Fruit fly (Drosophila melanogaster) whole organism, embryonic: ENCODE measurements around the gene AsnRS.

Source experiments
- Atf3 ChIP-seq: fragments of 200-800 bp; sonication (Bioruptor generic); optimal IDR thresholded peaks from 3 replicates; lab custom pipeline; 2016; ENCODE audit warnings: missing biosample characterization, missing genetic modification characterization
- C15 ChIP-seq: fragments of 200-800 bp; sonication (Bioruptor generic); IDR thresholded peaks from 3 replicates; pipeline ENCODE4 v1.3.6; 2022; ENCODE audit warnings: missing biosample characterization, missing genetic modification characterization
- CG1024 ChIP-seq: fragments of 200-800 bp; sonication (Bioruptor generic); IDR thresholded peaks from 2 replicates; pipeline ENCODE4 v1.3.6; 2022; ENCODE audit warnings: missing biosample characterization, missing genetic modification characterization
- CG10565 ChIP-seq: fragments of 200-800 bp; sonication (Bioruptor generic); optimal IDR thresholded peaks from 3 replicates; lab custom pipeline; 2016; ENCODE audit warnings: missing biosample characterization, mild to moderate bottlenecking, missing genetic modification characterization
- CG12236 ChIP-seq: fragments of 200-800 bp; sonication (Bioruptor generic); optimal IDR thresholded peaks from 2 replicates; lab custom pipeline; 2016; ENCODE audit warnings: missing biosample characterization, missing genetic modification characterization
- CG15514 ChIP-seq: fragments of 200-800 bp; sonication (Bioruptor generic); optimal IDR thresholded peaks from 3 replicates; lab custom pipeline; 2017; ENCODE audit warnings: missing biosample characterization, missing genetic modification characterization, mild to moderate bottlenecking, moderate library complexity, missing genetic modification reagents
- CG17361 ChIP-seq: fragments of 200-800 bp; sonication (Bioruptor generic); IDR thresholded peaks from 3 replicates; pipeline ENCODE4 v1.3.6; 2022; ENCODE audit warnings: missing biosample characterization, missing genetic modification characterization
- CG30431 ChIP-seq: fragments of 200-800 bp; sonication (Bioruptor generic); optimal IDR thresholded peaks from 2 replicates; lab custom pipeline; 2017; ENCODE audit warnings: missing biosample characterization, missing genetic modification characterization
- CG3163 ChIP-seq: fragments of 200-800 bp; sonication (Bioruptor generic); optimal IDR thresholded peaks from 3 replicates; lab custom pipeline; 2016; ENCODE audit warnings: missing biosample characterization, missing genetic modification characterization
- CG4282 ChIP-seq: fragments of 200-800 bp; sonication (Bioruptor generic); optimal IDR thresholded peaks from 2 replicates; lab custom pipeline; 2016; ENCODE audit warnings: missing biosample characterization, missing genetic modification characterization
- CG4424 ChIP-seq: fragments of 200-800 bp; sonication (Bioruptor generic); optimal IDR thresholded peaks from 3 replicates; lab custom pipeline; 2016; ENCODE audit warnings: missing biosample characterization, missing genetic modification characterization
- CG6765 ChIP-seq: fragments of 200-800 bp; sonication (Bioruptor generic); optimal IDR thresholded peaks from 3 replicates; lab custom pipeline; 2017; ENCODE audit warnings: missing biosample characterization, mild to moderate bottlenecking, missing genetic modification characterization
- CG7963 ChIP-seq: fragments of 200-800 bp; sonication (Bioruptor generic); IDR thresholded peaks from 3 replicates; pipeline ENCODE4 v1.3.6; 2022; ENCODE audit warnings: missing biosample characterization, missing genetic modification characterization; ENCODE audit not compliant: partially characterized antibody
- CG8089 ChIP-seq: fragments of 200-800 bp; sonication (Bioruptor generic); optimal IDR thresholded peaks from 3 replicates; lab custom pipeline; 2016; ENCODE audit warnings: missing biosample characterization, missing genetic modification characterization
- CG8290 ChIP-seq, 3 experiments: fragments of 200-800 bp; sonication (Bioruptor generic); optimal IDR thresholded peaks; 2 replicates each; lab custom pipeline; 2016 to 2019; ENCODE audit warnings: missing biosample characterization in 3 of 3, missing genetic modification characterization in 3 of 3, mild to moderate bottlenecking in 2 of 3, moderate library complexity in 1 of 3
- CG9727 ChIP-seq: fragments of 200-800 bp; sonication (Bioruptor generic); optimal IDR thresholded peaks from 3 replicates; lab custom pipeline; 2017; ENCODE audit warnings: missing biosample characterization, mild to moderate bottlenecking, missing genetic modification characterization
- CG9932 ChIP-seq: fragments of 200-800 bp; sonication (Bioruptor generic); IDR thresholded peaks from 2 replicates; pipeline ENCODE4 v1.3.6; 2022; ENCODE audit warnings: missing biosample characterization, missing genetic modification characterization
- Camta ChIP-seq: fragments of 200-800 bp; sonication (Bioruptor generic); optimal IDR thresholded peaks from 2 replicates; lab custom pipeline; 2016; ENCODE audit warnings: missing biosample characterization, missing genetic modification characterization
- D19B ChIP-seq: fragments of 200-800 bp; sonication (Bioruptor generic); optimal IDR thresholded peaks from 2 replicates; lab custom pipeline; 2017; ENCODE audit warnings: missing biosample characterization, mild to moderate bottlenecking, missing genetic modification characterization
- Eip74EF ChIP-seq, 2 experiments: fragments of 200-800 bp in 1 of 2; fragments of >200 bp in 1 of 2; sonication (Bioruptor generic) in 1 of 2; optimal IDR thresholded peaks; 2 replicates each; lab custom pipeline; 2017 to 2019; ENCODE audit warnings: missing biosample characterization in 2 of 2, missing genetic modification characterization in 2 of 2, mild to moderate bottlenecking in 1 of 2, moderate library complexity in 1 of 2
- HLH54F ChIP-seq: fragments of 200-800 bp; sonication (Bioruptor generic); optimal IDR thresholded peaks from 3 replicates; lab custom pipeline; 2016; ENCODE audit warnings: missing biosample characterization, missing genetic modification characterization
- Max ChIP-seq: fragments of 200-800 bp; sonication (Bioruptor generic); optimal IDR thresholded peaks from 2 replicates; lab custom pipeline; 2016; ENCODE audit warnings: missing biosample characterization, mild to moderate bottlenecking, missing genetic modification characterization
- Myb ChIP-seq: fragments of 200-800 bp; sonication (Bioruptor generic); optimal IDR thresholded peaks from 2 replicates; lab custom pipeline; 2016; ENCODE audit warnings: missing biosample characterization, missing genetic modification characterization
- NC2β ChIP-seq: fragments of 200-800 bp; sonication (Bioruptor generic); optimal IDR thresholded peaks from 2 replicates; lab custom pipeline; 2016; ENCODE audit warnings: missing biosample characterization, missing genetic modification characterization
- Nf-YA ChIP-seq: fragments of 200-800 bp; sonication (Bioruptor generic); IDR thresholded peaks from 2 replicates; pipeline ENCODE4 v1.3.6; 2022; ENCODE audit warnings: missing biosample characterization, missing genetic modification characterization
- Oaz ChIP-seq: fragments of 200-800 bp; sonication (Bioruptor generic); IDR thresholded peaks from 2 replicates; pipeline ENCODE4 v1.3.6; 2022; ENCODE audit warnings: missing biosample characterization, missing genetic modification characterization
- Side ChIP-seq: fragments of 200-800 bp; sonication (Bioruptor generic); optimal IDR thresholded peaks from 2 replicates; lab custom pipeline; 2016; ENCODE audit warnings: missing biosample characterization, missing genetic modification characterization
- Sox100B ChIP-seq: fragments of 200-800 bp; sonication (Bioruptor generic); optimal IDR thresholded peaks from 3 replicates; lab custom pipeline; 2018; ENCODE audit warnings: missing biosample characterization, mild to moderate bottlenecking, missing genetic modification characterization
- abd-A ChIP-seq: fragments of 200-800 bp; sonication (Bioruptor generic); optimal IDR thresholded peaks from 3 replicates; lab custom pipeline; 2019; ENCODE audit warnings: missing biosample characterization, mild to moderate bottlenecking, missing genetic modification characterization, moderate library complexity
- az2 ChIP-seq: fragments of 200-800 bp; sonication (Bioruptor generic); optimal IDR thresholded peaks from 3 replicates; lab custom pipeline; 2016; ENCODE audit warnings: missing biosample characterization, missing genetic modification characterization
- btn ChIP-seq: fragments of 200-800 bp; sonication (Bioruptor generic); optimal IDR thresholded peaks from 2 replicates; lab custom pipeline; 2016; ENCODE audit warnings: missing biosample characterization, missing genetic modification characterization
- cad ChIP-seq: fragments of >200 bp; optimal IDR thresholded peaks from 2 replicates; lab custom pipeline; 2017; ENCODE audit warnings: missing biosample characterization, missing genetic modification characterization
- chinmo ChIP-seq: fragments of 200-800 bp; sonication (Bioruptor generic); IDR thresholded peaks from 4 replicates; pipeline ENCODE4 v1.3.6; 2022; ENCODE audit warnings: missing biosample characterization, missing genetic modification characterization; ENCODE audit not compliant: partially characterized antibody
- da ChIP-seq: fragments of 200-800 bp; sonication (Bioruptor generic); optimal IDR thresholded peaks from 2 replicates; lab custom pipeline; 2016; ENCODE audit warnings: missing biosample characterization, missing genetic modification characterization
- en ChIP-seq: fragments of 200-800 bp; sonication (Bioruptor generic); optimal IDR thresholded peaks from 2 replicates; lab custom pipeline; 2016; ENCODE audit warnings: missing biosample characterization, missing genetic modification characterization
- ham ChIP-seq: fragments of 200-800 bp; sonication (Bioruptor generic); IDR thresholded peaks from 2 replicates; pipeline ENCODE4 v1.3.6; 2022; ENCODE audit warnings: missing biosample characterization, missing genetic modification characterization
- mirr ChIP-seq: fragments of 200-800 bp; sonication (Bioruptor generic); optimal IDR thresholded peaks from 3 replicates; lab custom pipeline; 2018; ENCODE audit warnings: missing biosample characterization, mild to moderate bottlenecking, missing genetic modification characterization
- nerfin-2 ChIP-seq: fragments of 200-800 bp; sonication (Bioruptor generic); IDR thresholded peaks from 2 replicates; pipeline ENCODE4 v1.3.6; 2022; ENCODE audit warnings: missing biosample characterization, missing genetic modification characterization; ENCODE audit not compliant: partially characterized antibody
- onecut ChIP-seq: fragments of 200-800 bp; sonication (Bioruptor generic); IDR thresholded peaks from 2 replicates; pipeline ENCODE4 v1.3.6; 2022; ENCODE audit warnings: missing biosample characterization, missing genetic modification characterization
- pan ChIP-seq, 4 experiments: fragments of >200 bp in 3 of 4; fragments of 200-800 bp in 1 of 4; sonication (Bioruptor generic) in 1 of 4; optimal IDR thresholded peaks in 3 of 4; IDR thresholded peaks in 1 of 4; 2 replicates each; pipeline versions ENCODE4 v1.3.6 to Lab custom; 2017 to 2022; ENCODE audit warnings: missing biosample characterization in 2 of 4, missing genetic modification characterization in 2 of 4, mixed read lengths in 1 of 4
- psq ChIP-seq: fragments of 200-800 bp; sonication (Bioruptor generic); optimal IDR thresholded peaks from 2 replicates; lab custom pipeline; 2017; ENCODE audit warnings: missing biosample characterization, missing genetic modification characterization
- ssp ChIP-seq: fragments of 200-800 bp; sonication (Bioruptor generic); IDR thresholded peaks from 2 replicates; pipeline ENCODE4 v1.3.6; 2022; ENCODE audit warnings: missing biosample characterization, missing genetic modification characterization
- stc ChIP-seq: fragments of 200-800 bp; sonication (Bioruptor generic); IDR thresholded peaks from 2 replicates; pipeline ENCODE4 v1.3.6; 2022; ENCODE audit warnings: missing biosample characterization, missing genetic modification characterization
- stwl ChIP-seq: fragments of 200-800 bp; sonication (Bioruptor generic); optimal IDR thresholded peaks from 3 replicates; lab custom pipeline; 2018; ENCODE audit warnings: missing biosample characterization, mild to moderate bottlenecking, missing genetic modification characterization, moderate library complexity
- tgo ChIP-seq: fragments of 200-800 bp; sonication (Bioruptor generic); IDR thresholded peaks from 3 replicates; pipeline ENCODE4 v1.3.6; 2022; ENCODE audit warnings: missing biosample characterization, missing genetic modification characterization
- tll ChIP-seq, 2 experiments: fragments of 200-800 bp in 1 of 2; fragments of >200 bp in 1 of 2; sonication (Bioruptor generic) in 1 of 2; optimal IDR thresholded peaks; 2 replicates each; lab custom pipeline; 2017 to 2019; ENCODE audit warnings: missing biosample characterization in 2 of 2, missing genetic modification characterization in 2 of 2, mild to moderate bottlenecking in 1 of 2, moderate library complexity in 1 of 2
- trh ChIP-seq: fragments of 200-800 bp; sonication (Bioruptor generic); optimal IDR thresholded peaks from 2 replicates; lab custom pipeline; 2016; ENCODE audit warnings: missing biosample characterization, missing genetic modification characterization
- unpg ChIP-seq: fragments of 200-800 bp; sonication (Bioruptor generic); optimal IDR thresholded peaks from 3 replicates; lab custom pipeline; 2018; ENCODE audit warnings: missing biosample characterization, mild to moderate bottlenecking, missing genetic modification characterization, moderate library complexity

The AsnRS gene

DNA sequence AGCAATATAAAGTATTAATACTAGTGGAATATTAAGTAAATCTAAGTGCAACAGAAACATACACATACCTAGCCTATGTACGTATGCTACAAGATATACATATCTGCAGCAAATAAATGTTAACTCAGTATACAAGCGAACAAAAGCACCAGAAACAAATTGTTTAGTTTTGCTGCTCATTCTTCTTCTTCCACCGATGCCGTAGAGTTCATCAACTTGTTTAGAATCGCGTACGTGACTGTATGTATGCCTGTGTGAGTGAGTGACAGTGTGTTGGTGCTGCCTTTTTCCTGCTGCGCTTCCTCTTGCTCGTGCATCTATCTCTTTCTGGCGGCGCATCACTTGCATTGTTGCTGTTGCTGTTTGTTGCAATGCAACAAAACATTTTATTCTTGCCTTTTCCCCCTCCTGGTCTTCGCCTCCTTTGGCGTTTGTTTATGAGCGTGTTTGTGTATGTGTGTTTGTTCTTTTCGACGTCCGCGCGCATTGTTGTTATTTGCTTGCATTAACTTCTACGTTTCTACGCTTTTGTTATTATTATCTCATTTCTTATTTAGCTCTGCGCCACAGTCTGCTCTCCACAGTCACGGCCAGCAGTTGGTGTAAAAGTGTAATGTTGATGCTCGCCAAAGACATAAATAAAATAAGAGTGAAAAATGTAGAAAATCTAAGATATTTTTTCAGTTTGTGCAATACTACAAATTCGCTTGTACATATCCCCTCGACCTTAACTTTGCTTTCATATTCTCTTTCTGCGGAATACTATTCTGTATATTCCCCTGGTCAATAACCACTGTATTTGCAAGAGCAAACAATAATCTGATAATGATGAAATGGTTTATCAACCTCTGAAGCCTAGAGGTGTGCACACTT lies 27.2 kb upstream of the AsnRS start (continued):
- TF ChIP-seq CG3163 (GFP tag; lab: Kevin White, UChicago) = peak; percentile 18
- no peak for TF ChIP-seq cad
- no peak for TF ChIP-seq CG4282 (GFP tag; lab: Kevin White, UChicago)
- peak; percentile 39; the same call in 1 of the 2 replicates for TF ChIP-seq CG9932
- TF ChIP-seq Side (GFP tag; lab: Kevin White, UChicago) = peak; percentile 36
- TF ChIP-seq psq (GFP tag; lab: Kevin White, UChicago) = no peak
- TF ChIP-seq az2 = peak; percentile 32
- no peak for TF ChIP-seq Oaz
- TF ChIP-seq Atf3 (GFP tag; lab: Kevin White, UChicago) = no peak
- TF ChIP-seq Max (GFP tag; lab: Kevin White, UChicago) = no peak
- TF ChIP-seq btn (GFP tag; lab: Kevin White, UChicago) = no peak
- no peak for TF ChIP-seq stwl (tag; lab: Kevin White, UChicago)
- peak; percentile 32 for TF ChIP-seq Sox100B
- no peak for TF ChIP-seq CG6765 (GFP tag; lab: Kevin White, UChicago)
- TF ChIP-seq CG10565 (GFP tag; lab: Kevin White, UChicago) = no peak
- no peak for TF ChIP-seq onecut
- TF ChIP-seq trh (GFP tag; lab: Kevin White, UChicago) = no peak
- peak; percentile 36 for TF ChIP-seq HLH54F (GFP tag; lab: Kevin White, UChicago)
- TF ChIP-seq CG9727 (GFP tag; lab: Kevin White, UChicago) = peak; percentile 42
- no peak for TF ChIP-seq NC2β
- TF ChIP-seq nerfin-2 (GFP tag; lab: Robert Waterston, UW) = no peak
- no peak for TF ChIP-seq CG7963 (GFP tag; lab: Robert Waterston, UW)
- TF ChIP-seq Myb (GFP tag; lab: Kevin White, UChicago) = peak; percentile 7
- TF ChIP-seq ssp (GFP tag; lab: Robert Waterston, UW) = no peak
- TF ChIP-seq CG8290 (GFP tag; optimal IDR thresholded peaks at IDR 0.05; lab: Kevin White, UChicago) = no peak
- TF ChIP-seq CG8290 (tag; optimal IDR thresholded peaks at IDR 0.05; lab: Kevin White, UChicago) = peak in 1 of 2 experiments; percentile 27
- no peak for TF ChIP-seq en
- TF ChIP-seq ham = no peak; the same call in 1 of the 2 replicates
- TF ChIP-seq CG1024 (GFP tag; lab: Robert Waterston, UW) = no peak
- no peak for TF ChIP-seq tll (GFP tag; optimal IDR thresholded peaks at IDR 0.05; lab: Kevin White, UChicago)
- TF ChIP-seq abd-A (tag; lab: Kevin White, UChicago) = no peak
- no peak for TF ChIP-seq da (GFP tag; lab: Kevin White, UChicago)
- TF ChIP-seq D19B = no peak
- peak; percentile 60 for TF ChIP-seq CG4424
- peak; percentile 46; the same call in 1 of the 2 replicates for TF ChIP-seq stc (GFP tag; lab: Robert Waterston, UW)
- TF ChIP-seq unpg = peak; percentile 22
- TF ChIP-seq Eip74EF (GFP tag; optimal IDR thresholded peaks at IDR 0.05; lab: Kevin White, UChicago) = no peak
- peak; percentile 17 for TF ChIP-seq CG12236 (GFP tag; lab: Kevin White, UChicago)
- no peak for TF ChIP-seq tgo (GFP tag; lab: Robert Waterston, UW)
- TF ChIP-seq CG8089 (GFP tag; lab: Kevin White, UChicago) = no peak
- TF ChIP-seq CG30431 (GFP tag; lab: Kevin White, UChicago) = no peak
- peak; percentile 70; the same call in 2 of the 3 replicates for TF ChIP-seq CG17361 (GFP tag; lab: Robert Waterston, UW)
- TF ChIP-seq Nf-YA (GFP tag; lab: Robert Waterston, UW) = no peak
- TF ChIP-seq pan (optimal IDR thresholded peaks at IDR 0.05; lab: Kevin White, UChicago) = no peak
- no peak for TF ChIP-seq pan (GFP tag; optimal IDR thresholded peaks at IDR 0.05 in 1 of 2, IDR thresholded peaks at IDR 0.05 in 1 of 2)
- peak; percentile 14 for TF ChIP-seq CG15514 (GFP tag; lab: Kevin White, UChicago)
- no peak for TF ChIP-seq mirr (GFP tag; lab: Kevin White, UChicago)
- no peak for TF ChIP-seq Camta (GFP tag; lab: Kevin White, UChicago)
- TF ChIP-seq C15 (GFP tag; lab: Robert Waterston, UW) = no peak
- TF ChIP-seq chinmo = no peak
